Worm (Caenorhabditis elegans) whole organism, young adult: ENCODE data around the gene ehn-3.

ENCODE experiments used
- C17E4.6 ChIP-seq: fragments of 200-800 bp; sonication (Bioruptor generic); IDR thresholded peaks from 2 replicates; pipeline ENCODE4 v1.3.6; 2022; ENCODE audit warnings: missing genetic modification reagents, missing genetic modification characterization, missing compliant biosample characterization
- F23B12.7 ChIP-seq: sonication (generic microtip); optimal IDR thresholded peaks from 2 replicates; lab custom pipeline; 2017; ENCODE audit warnings: missing genetic modification characterization, mild to moderate bottlenecking, missing compliant biosample characterization, antibody characterized with exemption, moderate library complexity; ENCODE audit not compliant: insufficient read depth
- F33H1.4 ChIP-seq: fragments of 200-800 bp; sonication (Bioruptor generic); IDR thresholded peaks from 2 replicates; pipeline ENCODE4 v1.3.6; 2022; ENCODE audit warnings: missing genetic modification reagents, missing genetic modification characterization, missing compliant biosample characterization
- F37B4.10 ChIP-seq: fragments of 200-800 bp; sonication (Bioruptor generic); IDR thresholded peaks from 2 replicates; pipeline ENCODE4 v1.3.6; 2022; ENCODE audit warnings: missing genetic modification characterization, missing compliant biosample characterization
- F49E8.2 ChIP-seq: sonication (generic microtip); optimal IDR thresholded peaks from 3 replicates; lab custom pipeline; 2017; ENCODE audit warnings: missing genetic modification characterization, mild to moderate bottlenecking, missing compliant biosample characterization, antibody characterized with exemption, moderate library complexity; ENCODE audit not compliant: insufficient read depth
- F55B11.4 ChIP-seq: sonication (generic microtip); optimal IDR thresholded peaks from 2 replicates; lab custom pipeline; 2016; ENCODE audit warnings: missing compliant biosample characterization, missing genetic modification characterization, borderline replicate concordance; ENCODE audit not compliant: insufficient read depth
- K11D2.4 ChIP-seq: fragments of 200-800 bp; sonication (Bioruptor generic); IDR thresholded peaks from 2 replicates; pipeline ENCODE4 v1.3.6; 2022; ENCODE audit warnings: missing genetic modification reagents, missing genetic modification characterization, missing compliant biosample characterization
- T26A5.8 ChIP-seq: sonication (generic microtip); optimal IDR thresholded peaks from 2 replicates; lab custom pipeline; 2016; ENCODE audit warnings: missing genetic modification characterization, missing compliant biosample characterization
- Y53G8AR.9 ChIP-seq: fragments of 200-800 bp; sonication (Bioruptor generic); conservative IDR thresholded peaks from 2 replicates; pipeline ENCODE4 v1.3.6; 2022; ENCODE audit warnings: missing genetic modification reagents, missing genetic modification characterization, missing compliant biosample characterization
- Y56A3A.18 ChIP-seq: fragments of 200-800 bp; sonication (Bioruptor generic); IDR thresholded peaks from 2 replicates; pipeline ENCODE4 v1.3.6; 2022; ENCODE audit warnings: missing genetic modification reagents, missing genetic modification characterization, missing compliant biosample characterization
- Y79H2A.3 ChIP-seq: fragments of 200-800 bp; sonication (Bioruptor generic); conservative IDR thresholded peaks from 2 replicates; pipeline ENCODE4 v1.3.6; 2022; ENCODE audit warnings: missing genetic modification reagents, missing genetic modification characterization, missing compliant biosample characterization
- Y95B8A.8 ChIP-seq: fragments of 200-800 bp; sonication (Bioruptor generic); IDR thresholded peaks from 2 replicates; pipeline ENCODE4 v1.3.6; 2022; ENCODE audit warnings: missing genetic modification reagents, missing genetic modification characterization, missing compliant biosample characterization
- aptf-2 ChIP-seq: fragments of 200-800 bp; sonication (Bioruptor generic); conservative IDR thresholded peaks from 2 replicates; pipeline ENCODE4 v1.3.6; 2022; ENCODE audit warnings: missing genetic modification reagents, missing genetic modification characterization, missing compliant biosample characterization
- attf-6 ChIP-seq: fragments of 200-800 bp; sonication (Bioruptor generic); IDR thresholded peaks from 2 replicates; pipeline ENCODE4 v1.3.6; 2022; ENCODE audit warnings: missing genetic modification reagents, missing genetic modification characterization, missing compliant biosample characterization
- bed-2 ChIP-seq: fragments of 200-800 bp; sonication (Bioruptor generic); IDR thresholded peaks from 2 replicates; pipeline ENCODE4 v1.3.6; 2022; ENCODE audit warnings: missing genetic modification reagents, missing genetic modification characterization, missing compliant biosample characterization
- cebp-1 ChIP-seq, 2 experiments: fragments of 200-800 bp in 1 of 2; sonication (Bioruptor generic) in 1 of 2; sonication (generic microtip) in 1 of 2; IDR thresholded peaks in 1 of 2; optimal IDR thresholded peaks in 1 of 2; 2 replicates each; pipeline versions ENCODE4 v1.3.6 to Lab custom; 2017 to 2022; ENCODE audit warnings: missing compliant biosample characterization in 2 of 2, missing genetic modification characterization in 2 of 2, mild to moderate bottlenecking in 1 of 2, missing genetic modification reagents in 1 of 2, moderate library complexity in 1 of 2
- ceh-100 ChIP-seq: fragments of 200-800 bp; sonication (Bioruptor generic); IDR thresholded peaks from 2 replicates; pipeline ENCODE4 v1.3.6; 2022; ENCODE audit warnings: missing genetic modification reagents, missing genetic modification characterization, missing compliant biosample characterization
- ceh-40 ChIP-seq: fragments of 200-800 bp; sonication (Bioruptor generic); IDR thresholded peaks from 2 replicates; pipeline ENCODE4 v1.3.6; 2022; ENCODE audit warnings: missing genetic modification characterization, missing compliant biosample characterization
- ceh-58 ChIP-seq: fragments of 200-800 bp; sonication (Bioruptor generic); IDR thresholded peaks from 2 replicates; pipeline ENCODE4 v1.3.6; 2022; ENCODE audit warnings: missing genetic modification characterization, missing compliant biosample characterization
- chd-7 ChIP-seq: sonication (generic microtip); optimal IDR thresholded peaks from 2 replicates; lab custom pipeline; 2016; ENCODE audit warnings: mild to moderate bottlenecking, missing genetic modification characterization, moderate library complexity, missing compliant biosample characterization
- die-1 ChIP-seq: sonication (generic microtip); optimal IDR thresholded peaks from 2 replicates; lab custom pipeline; 2016; ENCODE audit warnings: missing genotype, mild to moderate bottlenecking, missing genetic modification characterization, missing compliant biosample characterization
- dox-1 ChIP-seq: fragments of 200-800 bp; sonication (Bioruptor generic); IDR thresholded peaks from 2 replicates; pipeline ENCODE4 v1.3.6; 2022; ENCODE audit warnings: missing genetic modification reagents, missing genetic modification characterization, missing compliant biosample characterization
- egl-44 ChIP-seq: fragments of 200-800 bp; sonication (Bioruptor generic); IDR thresholded peaks from 2 replicates; pipeline ENCODE4 v1.3.6; 2022; ENCODE audit warnings: missing genetic modification reagents, missing genetic modification characterization, missing compliant biosample characterization
- fkh-3 ChIP-seq: sonication (generic microtip); optimal IDR thresholded peaks from 2 replicates; lab custom pipeline; 2016; ENCODE audit warnings: mild to moderate bottlenecking, missing genetic modification characterization, missing compliant biosample characterization
- gei-17 ChIP-seq: fragments of 200-800 bp; sonication (Bioruptor generic); optimal IDR thresholded peaks from 2 replicates; lab custom pipeline; 2018; ENCODE audit warnings: mild to moderate bottlenecking, missing genetic modification characterization, missing compliant biosample characterization
- hlh-12 ChIP-seq: sonication (generic microtip); optimal IDR thresholded peaks from 2 replicates; lab custom pipeline; 2016; ENCODE audit warnings: missing genetic modification characterization, missing compliant biosample characterization
- hlh-26 ChIP-seq: fragments of 200-800 bp; sonication (Bioruptor generic); conservative IDR thresholded peaks from 2 replicates; pipeline ENCODE4 v1.3.6; 2022; ENCODE audit warnings: missing genetic modification reagents, missing genetic modification characterization, missing compliant biosample characterization
- hmg-20 ChIP-seq: fragments of 200-800 bp; sonication (Bioruptor generic); IDR thresholded peaks from 2 replicates; pipeline ENCODE4 v1.3.6; 2022; ENCODE audit warnings: missing genetic modification reagents, missing genetic modification characterization, missing compliant biosample characterization
- lin-26 ChIP-seq: fragments of 200-800 bp; sonication (Bioruptor generic); IDR thresholded peaks from 2 replicates; pipeline ENCODE4 v1.3.6; 2022; ENCODE audit warnings: missing genetic modification reagents, missing genetic modification characterization, missing compliant biosample characterization
- lin-54 ChIP-seq: fragments of 200-800 bp; sonication (Bioruptor generic); optimal IDR thresholded peaks from 2 replicates; lab custom pipeline; 2018; ENCODE audit warnings: mild to moderate bottlenecking, missing genetic modification characterization, missing compliant biosample characterization
- lir-1 ChIP-seq: fragments of 200-800 bp; sonication (Bioruptor generic); conservative IDR thresholded peaks from 2 replicates; pipeline ENCODE4 v1.3.6; 2022; ENCODE audit warnings: missing genetic modification reagents, missing genetic modification characterization, missing compliant biosample characterization
- lsl-1 ChIP-seq: fragments of 200-800 bp; sonication (Bioruptor generic); optimal IDR thresholded peaks from 2 replicates; lab custom pipeline; 2018; ENCODE audit warnings: mild to moderate bottlenecking, missing genetic modification characterization, moderate library complexity, missing compliant biosample characterization
- lsy-27 ChIP-seq: sonication (generic microtip); optimal IDR thresholded peaks from 2 replicates; lab custom pipeline; 2017; ENCODE audit warnings: missing genetic modification characterization, mild to moderate bottlenecking, missing compliant biosample characterization, antibody characterized with exemption, missing genotype, borderline replicate concordance; ENCODE audit not compliant: insufficient read depth
- madf-10 ChIP-seq: sonication (generic microtip); optimal IDR thresholded peaks from 2 replicates; lab custom pipeline; 2016; ENCODE audit warnings: mild to moderate bottlenecking, missing genetic modification characterization, missing compliant biosample characterization
- nhr-120 ChIP-seq: fragments of 200-800 bp; sonication (Bioruptor generic); IDR thresholded peaks from 2 replicates; pipeline ENCODE4 v1.3.6; 2022; ENCODE audit warnings: missing genetic modification characterization, missing compliant biosample characterization
- pbrm-1 ChIP-seq: fragments of 200-800 bp; sonication (Bioruptor generic); IDR thresholded peaks from 2 replicates; pipeline ENCODE4 v1.3.6; 2022; ENCODE audit warnings: missing genetic modification reagents, missing genetic modification characterization, missing compliant biosample characterization
- pha-4 ChIP-seq: fragments of 150-350 bp; sonication (generic microtip); optimal IDR thresholded peaks from 2 replicates; lab custom pipeline; 2014; ENCODE audit warnings: missing biosample characterization, missing genetic modification reagents, missing genetic modification characterization
- rpc-1 ChIP-seq, 2 experiments: fragments of 150-350 bp in 1 of 2; sonication (generic microtip) in 1 of 2; optimal IDR thresholded peaks; 2 replicates each; lab custom pipeline; 2014 to 2018; ENCODE audit warnings: missing biosample characterization in 1 of 2, missing genetic modification characterization in 1 of 2, missing genetic modification reagents in 1 of 2, missing genotype in 1 of 2
- tlf-1 ChIP-seq: fragments of 200-800 bp; sonication (Bioruptor generic); optimal IDR thresholded peaks from 2 replicates; lab custom pipeline; 2018; ENCODE audit warnings: mild to moderate bottlenecking, missing genetic modification characterization, missing compliant biosample characterization
- ztf-18 ChIP-seq: sonication (generic microtip); optimal IDR thresholded peaks from 2 replicates; lab custom pipeline; 2016; ENCODE audit warnings: missing genotype, mild to moderate bottlenecking, missing genetic modification characterization, missing compliant biosample characterization
- ztf-6 ChIP-seq: fragments of 200-800 bp; sonication (Bioruptor generic); IDR thresholded peaks from 2 replicates; pipeline ENCODE4 v1.3.6; 2022; ENCODE audit warnings: missing genetic modification reagents, missing genetic modification characterization, missing compliant biosample characterization

ehn-3 gene

DNA sequence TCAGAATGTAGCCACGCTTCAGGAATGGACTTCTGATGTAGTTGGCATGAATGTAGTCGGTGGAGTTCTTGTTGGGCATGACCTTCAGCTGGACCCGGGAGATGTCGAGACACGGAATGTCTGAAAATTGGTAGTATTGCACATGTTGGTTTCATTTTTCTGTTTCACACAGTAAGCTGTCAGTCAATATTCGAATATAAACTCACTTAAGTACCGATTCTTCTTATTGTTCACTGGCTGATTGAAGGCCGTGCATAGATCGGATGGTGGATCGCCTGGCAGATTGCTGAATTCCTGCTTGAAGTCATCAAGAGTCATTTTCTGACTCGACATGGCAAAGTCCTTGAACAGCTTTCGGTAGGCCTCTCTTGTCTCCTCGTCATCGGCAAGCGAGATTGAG, 9.9 kb downstream of the ehn-3 start:
- TF ChIP-seq cebp-1 (GFP tag; IDR thresholded peaks at IDR 0.05; lab: Robert Waterston, UW) (no peak), cebp-1 (tag; optimal IDR thresholded peaks at IDR 0.05; lab: Kevin White, UChicago) (no peak), F55B11.4 (tag; lab: Kevin White, UChicago) (no peak), aptf-2 (GFP tag; lab: Robert Waterston, UW) (no peak), hlh-12 (no peak), bed-2 (GFP tag; lab: Robert Waterston, UW) (no peak), lin-54 (GFP tag; lab: Kevin White, UChicago) (no peak), lir-1 (no peak), lsl-1 (GFP tag; lab: Kevin White, UChicago) (no peak), ceh-58 (GFP tag; lab: Robert Waterston, UW) (no peak), F37B4.10 (no peak), nhr-120 (GFP tag; lab: Robert Waterston, UW) (no peak), pha-4 (tag; lab: Kevin White, UChicago) (no peak)

ce11 chrIV:5405345-5405744, 13.7 kb downstream of the ehn-3 start, which contains the start of gene ZK616.61:
Gene ZK616.61, plus strand, starts transcription at chrIV:5405645.
- no peak for TF ChIP-seq lsy-27 (tag; lab: Kevin White, UChicago)
- TF ChIP-seq gei-17, result no peak
- no peak for TF ChIP-seq T26A5.8 (tag; lab: Kevin White, UChicago)
- no peak for TF ChIP-seq F49E8.2 (tag; lab: Kevin White, UChicago)
- no peak for TF ChIP-seq F23B12.7 (tag; lab: Kevin White, UChicago)
- TF ChIP-seq hmg-20 (GFP tag; lab: Robert Waterston, UW), result no peak
- TF ChIP-seq Y56A3A.18 (GFP tag; lab: Robert Waterston, UW), result no peak
- no peak for TF ChIP-seq K11D2.4 (GFP tag; lab: Robert Waterston, UW)
- TF ChIP-seq lir-1, result no peak
- TF ChIP-seq dox-1, result no peak
- no peak for TF ChIP-seq lsl-1 (GFP tag; lab: Kevin White, UChicago)
- no peak for TF ChIP-seq Y79H2A.3 (GFP tag; lab: Robert Waterston, UW)
- TF ChIP-seq C17E4.6 (GFP tag; lab: Robert Waterston, UW), result no peak
- no peak for TF ChIP-seq pbrm-1
- TF ChIP-seq tlf-1, result no peak
- TF ChIP-seq bed-2 (GFP tag; lab: Robert Waterston, UW), result no peak
- TF ChIP-seq, all 124 proteins: peak for 0

DNA sequence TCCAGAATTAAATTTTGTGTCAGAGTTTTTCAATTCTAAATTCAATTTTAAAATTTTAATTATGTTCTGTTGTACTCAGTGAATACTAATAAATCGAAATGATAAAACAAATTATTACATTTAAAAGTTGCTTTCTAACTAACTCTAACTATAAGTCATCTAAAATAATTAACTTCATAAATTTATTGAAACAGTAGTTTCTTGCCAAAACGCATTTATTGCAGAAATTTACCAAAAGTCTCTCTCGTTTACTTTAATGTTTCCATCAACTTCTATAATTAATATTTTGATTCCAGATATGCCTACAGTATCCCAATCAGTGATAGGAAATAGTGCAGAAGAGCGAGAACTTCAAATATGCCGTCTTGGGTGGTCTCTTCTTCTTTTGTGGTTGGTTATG, 18.4 kb downstream of the ehn-3 start, which contains the start of gene ZK616.1:
Gene ZK616.1, plus strand, starts transcription at position 301 of the 400 bp plus-strand sequence.
- TF ChIP-seq fkh-3 (no peak), rpc-1 (optimal IDR thresholded peaks at IDR 0.05; lab: Kevin White, UChicago) (no peak), rpc-1 (tag; optimal IDR thresholded peaks at IDR 0.05; lab: Kevin White, UChicago) (no peak), F37B4.10 (no peak), lin-26 (GFP tag; lab: Robert Waterston, UW) (no peak), F55B11.4 (tag; lab: Kevin White, UChicago) (no peak), pha-4 (tag; lab: Kevin White, UChicago) (no peak), ceh-40 (GFP tag; lab: Robert Waterston, UW) (no peak), hlh-12 (no peak), Y53G8AR.9 (GFP tag; lab: Robert Waterston, UW) (no peak), F23B12.7 (tag; lab: Kevin White, UChicago) (no peak)
- TF ChIP-seq, all 124 proteins: peak for 0

- TF ChIP-seq ztf-18 (tag; lab: Kevin White, UChicago) (no peak), attf-6 (no peak), Y95B8A.8 (GFP tag; lab: Robert Waterston, UW) (no peak), die-1 (no peak), hlh-26 (GFP tag; lab: Robert Waterston, UW) (no peak), ceh-100 (GFP tag; lab: Robert Waterston, UW) (no peak), madf-10 (tag; lab: Kevin White, UChicago) (no peak), egl-44 (no peak), chd-7 (tag; lab: Kevin White, UChicago) (no peak), C17E4.6 (GFP tag; lab: Robert Waterston, UW) (no peak), ztf-6 (GFP tag; lab: Robert Waterston, UW) (no peak), F33H1.4 (no peak)
Measured at ce11 chrIV:5397539-5397938, 21.5 kb downstream of the ehn-3 start, which contains the start of gene ZK616.2. Gene ZK616.2, plus strand, starts transcription at chrIV:5397839.
